Fruit fly (Drosophila melanogaster) whole organism, embryonic: ENCODE results near the gene PGAP2.

Source experiments
- C15 ChIP-seq: fragments of 200-800 bp; sonication (Bioruptor generic); IDR thresholded peaks from 3 replicates; pipeline ENCODE4 v1.3.6; 2022; ENCODE audit warnings: missing biosample characterization, missing genetic modification characterization
- CG10462 ChIP-seq: fragments of 200-800 bp; sonication (Bioruptor generic); optimal IDR thresholded peaks from 2 replicates; lab custom pipeline; 2016; ENCODE audit warnings: missing biosample characterization, missing genetic modification characterization
- CG12744 ChIP-seq: fragments of 200-800 bp; sonication (Bioruptor generic); optimal IDR thresholded peaks from 2 replicates; lab custom pipeline; 2016; ENCODE audit warnings: missing biosample characterization, missing genetic modification characterization
- CG13424 ChIP-seq: fragments of 200-800 bp; sonication (Bioruptor generic); optimal IDR thresholded peaks from 2 replicates; lab custom pipeline; 2019; ENCODE audit warnings: missing biosample characterization, mild to moderate bottlenecking, missing genetic modification characterization, moderate library complexity
- CG14860 ChIP-seq: fragments of 200-800 bp; sonication (Bioruptor generic); IDR thresholded peaks from 3 replicates; pipeline ENCODE4 v1.3.6; 2022; ENCODE audit warnings: missing biosample characterization, missing genetic modification characterization; ENCODE audit not compliant: partially characterized antibody
- CG14965 ChIP-seq: fragments of 200-800 bp; sonication (Bioruptor generic); optimal IDR thresholded peaks from 2 replicates; lab custom pipeline; 2016; ENCODE audit warnings: missing biosample characterization, missing genetic modification characterization, borderline replicate concordance
- CG1529 ChIP-seq: fragments of 200-800 bp; sonication (Bioruptor generic); optimal IDR thresholded peaks from 3 replicates; lab custom pipeline; 2018; ENCODE audit warnings: missing biosample characterization, missing genetic modification characterization
- CG1603 ChIP-seq: fragments of 200-800 bp; sonication (Bioruptor generic); optimal IDR thresholded peaks from 2 replicates; lab custom pipeline; 2019; ENCODE audit warnings: missing biosample characterization, mild to moderate bottlenecking, missing genetic modification characterization, moderate library complexity
- CG17802 ChIP-seq: fragments of 200-800 bp; sonication (Bioruptor generic); optimal IDR thresholded peaks from 2 replicates; lab custom pipeline; 2018; ENCODE audit warnings: missing biosample characterization, mild to moderate bottlenecking, missing genetic modification characterization, moderate library complexity
- CG3065 ChIP-seq: fragments of 200-800 bp; sonication (Bioruptor generic); optimal IDR thresholded peaks from 2 replicates; lab custom pipeline; 2016; ENCODE audit warnings: missing biosample characterization, missing genetic modification characterization
- CG31224 ChIP-seq: fragments of 200-800 bp; sonication (Bioruptor generic); IDR thresholded peaks from 2 replicates; pipeline ENCODE4 v1.3.6; 2022; ENCODE audit warnings: missing biosample characterization, missing genetic modification characterization
- CG42726 ChIP-seq: fragments of 200-800 bp; sonication (Bioruptor generic); IDR thresholded peaks from 2 replicates; pipeline ENCODE4 v1.3.6; 2022; ENCODE audit warnings: missing biosample characterization, missing genetic modification characterization; ENCODE audit not compliant: partially characterized antibody
- CG4730 ChIP-seq: fragments of 200-800 bp; sonication (Bioruptor generic); IDR thresholded peaks from 2 replicates; pipeline ENCODE4 v1.3.6; 2022; ENCODE audit warnings: missing biosample characterization, missing genetic modification characterization
- CG6683 ChIP-seq: fragments of 200-800 bp; sonication (Bioruptor generic); optimal IDR thresholded peaks from 2 replicates; lab custom pipeline; 2017; ENCODE audit warnings: missing biosample characterization, mild to moderate bottlenecking, missing genetic modification characterization, missing genetic modification reagents
- CG7928 ChIP-seq: fragments of 200-800 bp; sonication (Bioruptor generic); optimal IDR thresholded peaks from 2 replicates; lab custom pipeline; 2017; ENCODE audit warnings: missing biosample characterization, mild to moderate bottlenecking, missing genetic modification characterization
- CG8359 ChIP-seq: fragments of 200-800 bp; sonication (Bioruptor generic); optimal IDR thresholded peaks from 2 replicates; lab custom pipeline; 2017; ENCODE audit warnings: missing biosample characterization, mild to moderate bottlenecking, missing genetic modification characterization, borderline replicate concordance
- CG8765 ChIP-seq: fragments of 200-800 bp; sonication (Bioruptor generic); IDR thresholded peaks from 2 replicates; pipeline ENCODE4 v1.3.6; 2022; ENCODE audit warnings: missing biosample characterization, missing genetic modification characterization
- CG9817 ChIP-seq: fragments of 200-800 bp; sonication (Bioruptor generic); optimal IDR thresholded peaks from 2 replicates; lab custom pipeline; 2018; ENCODE audit warnings: missing biosample characterization, mild to moderate bottlenecking, missing genetic modification characterization, moderate library complexity
- CG9876 ChIP-seq: fragments of 200-800 bp; sonication (Bioruptor generic); optimal IDR thresholded peaks from 2 replicates; lab custom pipeline; 2016; ENCODE audit warnings: missing biosample characterization, missing genetic modification characterization
- Chrac-16 ChIP-seq: fragments of 200-800 bp; sonication (Bioruptor generic); optimal IDR thresholded peaks from 3 replicates; lab custom pipeline; 2016; ENCODE audit warnings: missing biosample characterization, missing genetic modification characterization
- Gsc ChIP-seq: fragments of 200-800 bp; sonication (Bioruptor generic); IDR thresholded peaks from 2 replicates; pipeline ENCODE4 v1.3.6; 2022; ENCODE audit warnings: missing biosample characterization, missing genetic modification characterization
- Gug ChIP-seq: fragments of 200-800 bp; sonication (Bioruptor generic); IDR thresholded peaks from 4 replicates; pipeline ENCODE4 v1.3.6; 2022; ENCODE audit warnings: missing biosample characterization, missing genetic modification characterization
- H15 ChIP-seq: fragments of 200-800 bp; sonication (Bioruptor generic); IDR thresholded peaks from 3 replicates; pipeline ENCODE4 v1.3.6; 2022; ENCODE audit warnings: missing biosample characterization, missing genetic modification characterization
- Lhr ChIP-seq: fragments of 200-800 bp; sonication (Bioruptor generic); optimal IDR thresholded peaks from 3 replicates; lab custom pipeline; 2017; ENCODE audit warnings: mild to moderate bottlenecking, missing biosample characterization, missing genetic modification reagents, missing genetic modification characterization
- Med ChIP-seq: fragments of 200-800 bp; sonication (Bioruptor generic); peaks from one replicate; lab custom pipeline; 2016; ENCODE audit warnings: missing biosample characterization, missing genetic modification characterization, mild to moderate bottlenecking, inconsistent platforms, moderate library complexity
- Mrtf ChIP-seq: fragments of 200-800 bp; sonication (Bioruptor generic); IDR thresholded peaks from 3 replicates; pipeline ENCODE4 v1.3.6; 2022; ENCODE audit warnings: missing biosample characterization, missing genetic modification characterization
- NfI ChIP-seq: fragments of 200-800 bp; sonication (Bioruptor generic); optimal IDR thresholded peaks from 3 replicates; lab custom pipeline; 2018; ENCODE audit warnings: missing biosample characterization, mild to moderate bottlenecking, missing genetic modification characterization, moderate library complexity
- Oli ChIP-seq: fragments of 200-800 bp; sonication (Bioruptor generic); optimal IDR thresholded peaks from 2 replicates; lab custom pipeline; 2018; ENCODE audit warnings: missing biosample characterization, mild to moderate bottlenecking, missing genetic modification characterization, moderate library complexity
- Rx ChIP-seq: fragments of 200-800 bp; sonication (Bioruptor generic); IDR thresholded peaks from 2 replicates; pipeline ENCODE4 v1.3.6; 2022; ENCODE audit warnings: missing biosample characterization, missing genetic modification characterization
- Trl ChIP-seq, 3 experiments: fragments of >200 bp in 2 of 3; fragments of 200-800 bp in 1 of 3; sonication (Bioruptor generic) in 1 of 3; optimal IDR thresholded peaks; 2 replicates in 1 of 3; 3 replicates in 2 of 3; lab custom pipeline; 2016 to 2017; ENCODE audit warnings: missing biosample characterization in 1 of 3, missing genetic modification characterization in 1 of 3
- YL-1 ChIP-seq: fragments of 200-800 bp; sonication (Bioruptor generic); optimal IDR thresholded peaks from 3 replicates; lab custom pipeline; 2017; ENCODE audit warnings: missing biosample characterization, mild to moderate bottlenecking, missing genetic modification characterization
- br ChIP-seq: fragments of >200 bp; optimal IDR thresholded peaks from 2 replicates; lab custom pipeline; 2017
- btn ChIP-seq: fragments of 200-800 bp; sonication (Bioruptor generic); optimal IDR thresholded peaks from 2 replicates; lab custom pipeline; 2016; ENCODE audit warnings: missing biosample characterization, missing genetic modification characterization
- cg ChIP-seq: fragments of 200-800 bp; sonication (Bioruptor generic); optimal IDR thresholded peaks from 3 replicates; lab custom pipeline; 2019; ENCODE audit warnings: missing biosample characterization, mild to moderate bottlenecking, missing genetic modification characterization, moderate library complexity
- cwo ChIP-seq: fragments of 200-800 bp; sonication (Bioruptor generic); optimal IDR thresholded peaks from 3 replicates; lab custom pipeline; 2017; ENCODE audit warnings: missing biosample characterization, missing genetic modification characterization, mild to moderate bottlenecking, moderate library complexity, missing genetic modification reagents
- emc ChIP-seq: fragments of 200-800 bp; sonication (Bioruptor generic); optimal IDR thresholded peaks from 2 replicates; lab custom pipeline; 2016; ENCODE audit warnings: missing biosample characterization, missing genetic modification characterization
- ewg ChIP-seq: fragments of 200-800 bp; sonication (Bioruptor generic); optimal IDR thresholded peaks from 3 replicates; lab custom pipeline; 2017; ENCODE audit warnings: mild to moderate bottlenecking, missing biosample characterization, missing genetic modification reagents, missing genetic modification characterization
- gem ChIP-seq: fragments of 200-800 bp; sonication (Bioruptor generic); optimal IDR thresholded peaks from 2 replicates; lab custom pipeline; 2019; ENCODE audit warnings: missing biosample characterization, mild to moderate bottlenecking, missing genetic modification characterization, moderate library complexity
- lmd ChIP-seq: fragments of 200-800 bp; sonication (Bioruptor generic); IDR thresholded peaks from 2 replicates; pipeline ENCODE4 v1.3.6; 2022; ENCODE audit warnings: missing biosample characterization, missing genetic modification characterization
- mld ChIP-seq: fragments of 200-800 bp; sonication (Bioruptor generic); IDR thresholded peaks from 3 replicates; pipeline ENCODE4 v1.3.6; 2022; ENCODE audit warnings: missing biosample characterization, missing genetic modification characterization; ENCODE audit not compliant: partially characterized antibody
- nau ChIP-seq: fragments of 200-800 bp; sonication (Bioruptor generic); optimal IDR thresholded peaks from 3 replicates; lab custom pipeline; 2017; ENCODE audit warnings: missing biosample characterization, mild to moderate bottlenecking, missing genetic modification characterization, missing genetic modification reagents
- nerfin-1 ChIP-seq: fragments of 200-800 bp; sonication (Bioruptor generic); optimal IDR thresholded peaks from 3 replicates; lab custom pipeline; 2019; ENCODE audit warnings: missing biosample characterization, mild to moderate bottlenecking, missing genetic modification characterization, moderate library complexity
- pfk ChIP-seq: fragments of 200-800 bp; sonication (Bioruptor generic); optimal IDR thresholded peaks from 2 replicates; lab custom pipeline; 2018; ENCODE audit warnings: missing biosample characterization, mild to moderate bottlenecking, missing genetic modification characterization, moderate library complexity
- pita ChIP-seq: fragments of 200-800 bp; sonication (Bioruptor generic); optimal IDR thresholded peaks from 2 replicates; lab custom pipeline; 2017; ENCODE audit warnings: missing biosample characterization, mild to moderate bottlenecking, missing genetic modification characterization
- schlank ChIP-seq: fragments of 200-800 bp; sonication (Bioruptor generic); optimal IDR thresholded peaks from 2 replicates; lab custom pipeline; 2018; ENCODE audit warnings: missing biosample characterization, mild to moderate bottlenecking, missing genetic modification characterization
- seq ChIP-seq: fragments of 200-800 bp; sonication (Bioruptor generic); IDR thresholded peaks from 2 replicates; pipeline ENCODE4 v1.3.6; 2022; ENCODE audit warnings: missing biosample characterization, missing genetic modification characterization
- sob ChIP-seq: fragments of 200-800 bp; sonication (Bioruptor generic); IDR thresholded peaks from 2 replicates; pipeline ENCODE4 v1.3.6; 2022; ENCODE audit warnings: missing biosample characterization, missing genetic modification characterization
- tin ChIP-seq: fragments of 200-800 bp; sonication (Bioruptor generic); optimal IDR thresholded peaks from 3 replicates; lab custom pipeline; 2016; ENCODE audit warnings: missing biosample characterization, missing genetic modification characterization
- tx ChIP-seq: fragments of 200-800 bp; sonication (Bioruptor generic); optimal IDR thresholded peaks from 2 replicates; lab custom pipeline; 2016; ENCODE audit warnings: missing biosample characterization, missing genetic modification characterization
- unpg ChIP-seq: fragments of 200-800 bp; sonication (Bioruptor generic); optimal IDR thresholded peaks from 3 replicates; lab custom pipeline; 2018; ENCODE audit warnings: missing biosample characterization, mild to moderate bottlenecking, missing genetic modification characterization, moderate library complexity

PGAP2 gene

dm6 chr2L:850727-851257, 31.5 kb upstream of the PGAP2 start, which contains the start of gene drongo (continued):
- TF ChIP-seq cwo (GFP tag; lab: Kevin White, UChicago), result no peak
- no peak for TF ChIP-seq tx (GFP tag; lab: Kevin White, UChicago)
- peak; percentile 99 for TF ChIP-seq pfk (GFP tag; lab: Kevin White, UChicago)
- no peak for TF ChIP-seq gem (tag; lab: Kevin White, UChicago)
- peak; percentile 95 for TF ChIP-seq nerfin-1
- peak; percentile 18; the same call in 1 of the 4 replicates for TF ChIP-seq Gug (GFP tag; lab: Robert Waterston, UW)
- TF ChIP-seq nau, result peak; percentile 17
- TF ChIP-seq CG13424 (tag; lab: Kevin White, UChicago), result peak; percentile 13
- TF ChIP-seq CG3065 (GFP tag; lab: Kevin White, UChicago), result no peak
- peak; percentile 16 for TF ChIP-seq CG1529
- no peak for TF ChIP-seq CG6683 (GFP tag; lab: Kevin White, UChicago)
- TF ChIP-seq Med (GFP tag; lab: Kevin White, UChicago), result peak; percentile 90
- TF ChIP-seq Gsc, result no peak
- TF ChIP-seq CG8359 (GFP tag; lab: Kevin White, UChicago), result no peak
- no peak for TF ChIP-seq br (lab: Kevin White, UChicago)
- no peak; the same call in 1 of the 2 replicates for TF ChIP-seq lmd (GFP tag; lab: Robert Waterston, UW)
- TF ChIP-seq CG42726 (GFP tag; lab: Robert Waterston, UW), result peak; percentile 83
- peak; percentile 80 for TF ChIP-seq cg (GFP tag; lab: Kevin White, UChicago)
- no peak for TF ChIP-seq Trl (optimal IDR thresholded peaks at IDR 0.05; lab: Kevin White, UChicago)
- peak; percentile 53 for TF ChIP-seq Trl (GFP tag; optimal IDR thresholded peaks at IDR 0.05; lab: Kevin White, UChicago)
- TF ChIP-seq CG31224 (GFP tag; lab: Robert Waterston, UW), result no peak
- TF ChIP-seq emc (GFP tag; lab: Kevin White, UChicago), result no peak
- TF ChIP-seq CG10462 (GFP tag; lab: Kevin White, UChicago), result no peak
- no peak for TF ChIP-seq schlank (tag; lab: Kevin White, UChicago)
- TF ChIP-seq CG17802 (tag; lab: Kevin White, UChicago), result peak; percentile 6
- peak; percentile 15 for TF ChIP-seq ewg (GFP tag; lab: Kevin White, UChicago)
- TF ChIP-seq YL-1 (GFP tag; lab: Kevin White, UChicago), result peak; percentile 37
- 0 out of 3 replicates have a peak, but pooled peaks have one; percentile 48 for TF ChIP-seq CG14860
- TF ChIP-seq CG1603, result peak; percentile 86
- no peak for TF ChIP-seq Oli (tag; lab: Kevin White, UChicago)
- TF ChIP-seq CG8765 (GFP tag; lab: Robert Waterston, UW), result no peak
- no peak for TF ChIP-seq Chrac-16
- TF ChIP-seq CG9876 (GFP tag; lab: Kevin White, UChicago), result peak; percentile 8
- TF ChIP-seq CG12744 (GFP tag; lab: Kevin White, UChicago), result no peak
- no peak for TF ChIP-seq CG14965 (GFP tag; lab: Kevin White, UChicago)
- no peak for TF ChIP-seq C15
- TF ChIP-seq Lhr (GFP tag; lab: Kevin White, UChicago), result peak; percentile 87
- TF ChIP-seq sob, result peak; percentile 63
- TF ChIP-seq tin (GFP tag; lab: Kevin White, UChicago), result no peak
- no peak for TF ChIP-seq H15 (GFP tag; lab: Robert Waterston, UW)
- TF ChIP-seq Mrtf, result no peak
- TF ChIP-seq pita (GFP tag; lab: Kevin White, UChicago), result peak; percentile 74
- TF ChIP-seq CG7928 (GFP tag; lab: Kevin White, UChicago), result peak; percentile 19
- no peak for TF ChIP-seq CG9817 (tag; lab: Kevin White, UChicago)
- TF ChIP-seq seq, result no peak
- TF ChIP-seq CG4730 (GFP tag; lab: Robert Waterston, UW), result no peak
- no peak for TF ChIP-seq unpg (GFP tag; lab: Kevin White, UChicago)
- peak; percentile 34 for TF ChIP-seq NfI (GFP tag; lab: Kevin White, UChicago)
- no peak for TF ChIP-seq mld (GFP tag; lab: Robert Waterston, UW)
- no peak for TF ChIP-seq Rx (GFP tag; lab: Robert Waterston, UW)
- TF ChIP-seq btn (GFP tag; lab: Kevin White, UChicago), result no peak
